Worm (Caenorhabditis elegans): ENCODE data around the gene srx-48.

ce11 chrV:15264131-15264530, 39.4 kb downstream of the srx-48 start, which contains the start of gene M01B2.12:
- TF ChIP-seq ama-1 (optimal IDR thresholded peaks at IDR 0.05) (no peak), ceh-13 (GFP tag; optimal IDR thresholded peaks at IDR 0.05) (no peak), tbx-37 (GFP tag; conservative IDR thresholded peaks at IDR 0.05) (no peak), ceh-36 (tag; optimal IDR thresholded peaks at IDR 0.05) (no peak), hmbx-1 (tag; optimal IDR thresholded peaks at IDR 0.05) (no peak), flt-1 (GFP tag; IDR thresholded peaks at IDR 0.05) (no peak), ets-7 (tag; optimal IDR thresholded peaks at IDR 0.05) (no peak), tbx-11 (GFP tag; IDR thresholded peaks at IDR 0.05) (no peak), tra-4 (tag; optimal IDR thresholded peaks at IDR 0.05) (no peak)

Data from whole organism, early embryonic.